Worm (Caenorhabditis elegans) whole organism, L2 larva: Measurements from ENCODE around the gene srv-2.

Source experiments
- C34F6.9 ChIP-seq: fragments of 150-350 bp; optimal IDR thresholded peaks from 2 replicates; lab custom pipeline; 2014; ENCODE audit warnings: missing biosample characterization, missing genetic modification characterization
- F13H6.1 ChIP-seq: sonication (generic microtip); optimal IDR thresholded peaks from 2 replicates; lab custom pipeline; 2016; ENCODE audit warnings: missing genetic modification characterization, missing compliant biosample characterization
- Y55F3AM.14 ChIP-seq: fragments of 200-800 bp; sonication (Bioruptor generic); optimal IDR thresholded peaks from 2 replicates; lab custom pipeline; 2018; ENCODE audit warnings: mild to moderate bottlenecking, missing genetic modification characterization, missing compliant biosample characterization
- alr-1 ChIP-seq: fragments of 150-350 bp; optimal IDR thresholded peaks from 2 replicates; lab custom pipeline; 2014; ENCODE audit warnings: missing biosample characterization, missing genetic modification characterization
- aly-2 ChIP-seq: fragments of 150-350 bp; optimal IDR thresholded peaks from 2 replicates; lab custom pipeline; 2014; ENCODE audit warnings: missing biosample characterization, missing genetic modification characterization
- ceh-82 ChIP-seq: fragments of 150-350 bp; optimal IDR thresholded peaks from 2 replicates; lab custom pipeline; 2014; ENCODE audit warnings: missing biosample characterization, missing genetic modification characterization
- crh-2 ChIP-seq: sonication (generic microtip); optimal IDR thresholded peaks from 2 replicates; lab custom pipeline; 2017; ENCODE audit warnings: missing biosample characterization, missing genetic modification characterization
- dmd-4 ChIP-seq: sonication (generic microtip); optimal IDR thresholded peaks from 2 replicates; lab custom pipeline; 2017; ENCODE audit warnings: missing biosample characterization, missing genetic modification characterization
- egl-27 ChIP-seq: sonication (generic microtip); optimal IDR thresholded peaks from 3 replicates; lab custom pipeline; 2017; ENCODE audit warnings: missing biosample characterization, missing genetic modification reagents, missing genetic modification characterization
- elt-3 ChIP-seq: sonication (generic microtip); optimal IDR thresholded peaks from 2 replicates; lab custom pipeline; 2017; ENCODE audit warnings: missing biosample characterization, missing genetic modification characterization
- fos-1 ChIP-seq: fragments of 150-350 bp; optimal IDR thresholded peaks from 2 replicates; lab custom pipeline; 2014; ENCODE audit warnings: missing biosample characterization, missing genetic modification characterization
- gmeb-1 ChIP-seq: fragments of 150-350 bp; optimal IDR thresholded peaks from 2 replicates; lab custom pipeline; 2014; ENCODE audit warnings: missing biosample characterization, missing genetic modification characterization
- lin-11 ChIP-seq: fragments of 150-350 bp; sonication (generic microtip); optimal IDR thresholded peaks from 2 replicates; lab custom pipeline; 2014; ENCODE audit warnings: missing biosample characterization, missing genetic modification characterization, inconsistent platforms, mixed read lengths
- lin-13 ChIP-seq: fragments of 150-350 bp; optimal IDR thresholded peaks from 2 replicates; lab custom pipeline; 2014; ENCODE audit warnings: missing biosample characterization, missing genetic modification reagents, missing genetic modification characterization
- lin-39 ChIP-seq: fragments of 150-350 bp; optimal IDR thresholded peaks from 2 replicates; lab custom pipeline; 2014; ENCODE audit warnings: missing biosample characterization, missing genetic modification reagents, missing genetic modification characterization
- mbf-1 ChIP-seq: sonication (generic microtip); optimal IDR thresholded peaks from 2 replicates; lab custom pipeline; 2017; ENCODE audit warnings: missing biosample characterization, missing genetic modification characterization
- nhr-129 ChIP-seq: fragments of 150-350 bp; optimal IDR thresholded peaks from 2 replicates; lab custom pipeline; 2014; ENCODE audit warnings: missing biosample characterization, missing genetic modification characterization
- nhr-23 ChIP-seq: fragments of 150-350 bp; optimal IDR thresholded peaks from 2 replicates; lab custom pipeline; 2014; ENCODE audit warnings: missing biosample characterization, missing genetic modification reagents, missing genetic modification characterization
- nhr-237 ChIP-seq: fragments of 150-350 bp; optimal IDR thresholded peaks from 2 replicates; lab custom pipeline; 2014; ENCODE audit warnings: missing biosample characterization, missing genetic modification characterization
- nhr-77 ChIP-seq: fragments of 150-350 bp; optimal IDR thresholded peaks from 2 replicates; lab custom pipeline; 2014; ENCODE audit warnings: missing biosample characterization, missing genetic modification characterization
- peb-1 ChIP-seq: fragments of 150-350 bp; optimal IDR thresholded peaks from 2 replicates; lab custom pipeline; 2014; ENCODE audit warnings: missing biosample characterization, missing genetic modification characterization
- skn-1 ChIP-seq: sonication (generic microtip); optimal IDR thresholded peaks from 2 replicates; lab custom pipeline; 2017; ENCODE audit warnings: missing biosample characterization, missing genetic modification characterization
- sma-9 ChIP-seq, 2 experiments: fragments of 150-350 bp in 1 of 2; sonication (generic microtip) in 1 of 2; optimal IDR thresholded peaks; 2 replicates each; lab custom pipeline; 2014 to 2016; ENCODE audit warnings: missing genetic modification characterization in 2 of 2, mild to moderate bottlenecking in 1 of 2, missing biosample characterization in 1 of 2, missing compliant biosample characterization in 1 of 2, missing genetic modification reagents in 1 of 2, moderate library complexity in 1 of 2
- unc-39 ChIP-seq: fragments of 150-350 bp; optimal IDR thresholded peaks from 2 replicates; lab custom pipeline; 2014; ENCODE audit warnings: missing biosample characterization, missing genetic modification characterization
- zag-1 ChIP-seq: fragments of 150-350 bp; optimal IDR thresholded peaks from 2 replicates; lab custom pipeline; 2014; ENCODE audit warnings: missing biosample characterization, missing genetic modification characterization

Gene srv-2

DNA sequence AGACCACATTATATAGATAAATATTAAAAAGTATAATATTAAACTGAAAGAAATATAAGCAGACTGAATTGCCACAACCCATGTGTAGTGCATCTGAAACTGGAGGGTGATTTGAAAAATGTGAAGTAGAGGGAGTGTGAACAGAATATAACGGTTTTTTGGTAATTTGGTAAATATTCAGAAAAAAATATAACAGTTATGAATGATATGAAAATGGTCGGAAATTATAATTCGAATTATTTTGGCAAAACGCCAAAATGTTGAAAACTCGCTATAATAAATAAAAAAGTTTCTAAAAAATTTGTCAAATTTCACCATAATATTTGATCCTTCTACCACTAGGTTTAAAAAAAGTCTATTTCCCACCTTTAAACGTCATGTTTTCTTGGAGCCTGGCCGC is at the start of gene srv-2:
Gene srv-2 (minus strand): TSS at position 101 of the 400 bp plus-strand sequence.
- no peak for TF ChIP-seq lin-39 (tag; lab: Kevin White, UChicago)
- no peak for TF ChIP-seq lin-11 (tag; lab: Kevin White, UChicago)
- no peak for TF ChIP-seq nhr-237 (tag; lab: Kevin White, UChicago)
- TF ChIP-seq F13H6.1 (tag; lab: Kevin White, UChicago), result no peak
- no peak for TF ChIP-seq ceh-82 (tag; lab: Kevin White, UChicago)
- TF ChIP-seq C34F6.9 (tag; lab: Kevin White, UChicago), result no peak
- TF ChIP-seq gmeb-1, result no peak
- no peak for TF ChIP-seq skn-1 (tag; lab: Kevin White, UChicago)
- no peak for TF ChIP-seq peb-1 (tag; lab: Kevin White, UChicago)
- TF ChIP-seq nhr-77 (tag; lab: Kevin White, UChicago), result no peak
- no peak for TF ChIP-seq lin-13 (GFP tag; lab: Kevin White, UChicago)

DNA sequence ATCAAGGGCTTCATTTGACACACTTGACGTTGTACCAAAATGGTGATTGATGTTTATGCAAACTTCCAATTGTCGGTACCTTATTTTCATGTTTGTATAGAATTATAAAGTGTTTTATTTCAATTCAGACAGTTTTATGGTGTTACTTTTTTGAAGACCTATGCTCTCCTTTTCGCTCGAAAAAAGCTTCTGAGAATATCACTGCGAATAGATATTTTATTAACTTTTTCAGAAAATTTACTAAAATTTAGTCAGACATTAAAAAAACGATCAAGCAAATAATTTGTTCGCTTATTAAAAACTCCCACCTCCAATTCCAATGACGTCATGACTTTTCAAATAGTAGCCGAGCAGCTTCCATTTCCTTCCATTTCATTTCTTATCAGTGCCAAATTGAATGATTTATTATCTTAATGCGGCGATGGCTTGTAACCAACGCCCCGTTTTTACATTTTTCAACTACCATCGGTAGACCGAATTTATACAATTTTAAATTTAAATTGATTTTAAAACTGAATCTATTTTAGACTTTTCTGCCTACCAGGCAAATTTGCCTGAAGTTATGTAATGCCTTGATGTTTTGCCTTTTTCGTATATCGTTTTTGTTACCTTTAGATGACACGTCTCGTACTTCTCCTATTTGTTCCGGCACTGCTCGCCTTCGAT is 45.0 kb upstream of the srv-2 start, which contains the start of gene M28.10:
Gene M28.10 (plus strand): TSS at position 616 of the 666 bp plus-strand sequence.
- TF ChIP-seq fos-1 (tag; lab: Kevin White, UChicago) (peak; percentile 1), F13H6.1 (tag; lab: Kevin White, UChicago) (no peak)
- TF ChIP-seq, all 48 proteins: peak for 1

DNA sequence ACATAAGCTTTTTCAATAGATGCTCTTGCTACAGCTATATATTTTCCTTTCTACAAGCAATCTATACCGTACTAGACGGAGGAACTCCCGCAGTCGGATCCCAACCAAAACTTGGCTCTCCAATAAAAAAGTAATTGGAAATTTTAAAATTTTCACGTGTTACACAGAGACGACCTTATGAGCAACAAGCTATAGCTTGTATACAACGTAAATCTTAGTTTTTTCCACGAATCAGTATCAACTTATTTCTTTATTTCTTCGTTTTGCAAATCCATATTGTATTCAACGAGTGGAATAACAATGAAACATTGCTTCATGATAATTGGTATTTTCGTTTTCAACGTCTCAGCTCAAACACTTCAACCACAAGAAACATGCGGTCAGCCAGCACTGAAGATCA is 41.3 kb upstream of the srv-2 start, which contains the start of gene M28.4:
Gene M28.4 (plus strand): TSS at position 301 of the 400 bp plus-strand sequence.
- TF ChIP-seq nhr-77 (tag; lab: Kevin White, UChicago) (no peak), lin-39 (tag; lab: Kevin White, UChicago) (no peak), C34F6.9 (tag; lab: Kevin White, UChicago) (no peak), unc-39 (tag; lab: Kevin White, UChicago) (no peak), dmd-4 (tag; lab: Kevin White, UChicago) (no peak), zag-1 (tag; lab: Kevin White, UChicago) (no peak), skn-1 (tag; lab: Kevin White, UChicago) (no peak), Y55F3AM.14 (no peak), ceh-82 (tag; lab: Kevin White, UChicago) (no peak), sma-9 (GFP tag; optimal IDR thresholded peaks at IDR 0.05; lab: Kevin White, UChicago) (no peak), sma-9 (tag; optimal IDR thresholded peaks at IDR 0.05; lab: Kevin White, UChicago) (no peak), elt-3 (tag; lab: Kevin White, UChicago) (no peak), lin-11 (tag; lab: Kevin White, UChicago) (no peak)

DNA sequence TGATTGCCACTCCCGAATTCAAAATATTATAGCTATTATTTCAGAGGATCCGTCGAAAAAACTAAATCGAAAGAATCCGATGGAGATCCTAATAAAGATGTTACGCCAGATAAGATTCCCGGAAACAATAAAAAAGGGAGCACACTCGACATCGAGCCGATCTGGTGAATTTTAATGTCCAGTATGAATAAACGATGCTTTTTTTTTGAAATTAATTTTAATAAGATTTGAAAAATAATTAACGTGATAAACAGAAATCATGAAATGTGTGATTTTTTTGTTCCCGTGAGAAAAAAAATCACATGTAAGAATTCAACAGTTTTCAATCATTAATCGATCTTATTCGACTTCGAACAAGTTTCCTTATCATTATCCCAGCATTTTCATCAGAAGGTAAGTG is 37.0 kb upstream of the srv-2 start, which contains the start of gene M28.9:
Gene M28.9 (plus strand): TSS at position 301 of the 400 bp plus-strand sequence.
- no peak for TF ChIP-seq egl-27 (tag; lab: Kevin White, UChicago)
- TF ChIP-seq aly-2 (tag; lab: Kevin White, UChicago), result no peak
- TF ChIP-seq C34F6.9 (tag; lab: Kevin White, UChicago), result no peak
- no peak for TF ChIP-seq nhr-77 (tag; lab: Kevin White, UChicago)
- TF ChIP-seq mbf-1 (tag; lab: Kevin White, UChicago), result no peak
- no peak for TF ChIP-seq dmd-4 (tag; lab: Kevin White, UChicago)
- TF ChIP-seq nhr-23 (tag; lab: Kevin White, UChicago), result no peak
- TF ChIP-seq lin-13 (GFP tag; lab: Kevin White, UChicago), result no peak
- TF ChIP-seq, all 48 proteins: peak for 0

DNA sequence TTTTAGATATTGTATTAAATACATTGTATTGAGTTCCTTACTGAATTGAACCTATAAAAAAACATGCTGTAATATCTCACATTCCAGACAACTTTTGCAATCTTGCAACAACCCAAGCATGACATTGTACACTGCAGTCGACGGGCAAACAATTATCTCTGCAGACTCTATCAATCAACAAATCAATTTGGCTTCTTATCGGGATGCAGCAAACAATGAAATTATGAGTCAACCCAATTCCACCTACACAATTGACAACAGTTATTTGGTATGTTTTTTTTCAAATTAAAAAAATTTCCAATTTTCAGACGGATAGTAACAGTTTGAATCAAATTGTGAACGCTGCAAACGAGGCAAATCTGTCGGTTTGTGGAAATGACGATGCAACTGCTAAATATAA is 28.9 kb upstream of the srv-2 start:
- TF ChIP-seq fos-1 (tag; lab: Kevin White, UChicago) (peak; percentile 55), elt-3 (tag; lab: Kevin White, UChicago) (no peak)
- TF ChIP-seq, all 48 proteins: peak for 1

DNA sequence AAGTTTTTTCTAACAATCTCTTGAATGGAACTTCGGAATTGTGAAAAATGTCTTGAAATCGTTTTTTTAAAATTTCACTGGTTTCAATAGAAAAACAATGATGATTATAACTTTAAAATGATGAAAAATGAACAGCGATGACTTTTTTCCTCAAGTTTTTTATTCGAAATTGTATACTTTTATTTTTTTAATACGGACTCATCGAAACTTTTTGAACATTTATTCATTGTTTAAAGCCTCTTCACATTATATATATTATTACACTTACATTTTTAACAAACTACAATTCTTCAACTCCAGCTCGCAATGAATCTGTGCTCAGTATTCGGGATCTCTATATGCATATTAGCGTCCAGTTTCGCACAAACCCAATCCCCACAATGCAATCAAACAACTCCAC is 25.9 kb upstream of the srv-2 start, which contains the start of gene M28.8:
Gene M28.8 (plus strand): TSS at position 301 of the 400 bp plus-strand sequence.
- no peak for TF ChIP-seq alr-1 (tag; lab: Kevin White, UChicago)

DNA sequence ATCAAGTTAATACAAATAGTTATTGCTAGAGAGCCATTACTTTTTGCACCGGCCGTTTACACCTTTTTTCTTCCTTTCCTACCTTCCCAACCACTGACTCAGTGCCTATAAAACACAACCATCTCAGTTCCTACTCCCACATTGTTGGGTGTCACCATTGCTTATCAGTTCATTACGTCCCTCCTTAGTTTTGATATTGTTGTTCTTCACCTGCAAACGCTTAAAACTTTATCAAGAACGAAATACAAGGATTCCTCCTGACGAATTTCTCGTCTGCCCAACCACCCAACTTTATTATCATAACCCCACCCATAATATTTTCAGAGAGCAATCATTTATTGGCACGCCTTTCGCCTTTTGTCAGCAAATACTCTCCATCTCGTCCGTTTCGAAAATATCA is 25.0 kb upstream of the srv-2 start:
- TF ChIP-seq F13H6.1 (tag; lab: Kevin White, UChicago) (peak; percentile 8), crh-2 (no peak), fos-1 (tag; lab: Kevin White, UChicago) (peak; percentile 94), nhr-129 (tag; lab: Kevin White, UChicago) (no peak)
